Worm (Caenorhabditis elegans) whole organism, L4/young adult: Measurements from ENCODE around the gene srm-6.

Experiments used
- W03F9.2 ChIP-seq: fragments of 150-350 bp; optimal IDR thresholded peaks from 2 replicates; lab custom pipeline; 2014; ENCODE audit warnings: missing biosample characterization, missing genetic modification characterization
- him-1 ChIP-seq: sonication (generic microtip); optimal IDR thresholded peaks from 2 replicates; lab custom pipeline; 2016; ENCODE audit warnings: missing genotype, missing genetic modification reagents, missing genetic modification characterization, missing compliant biosample characterization

DNA sequence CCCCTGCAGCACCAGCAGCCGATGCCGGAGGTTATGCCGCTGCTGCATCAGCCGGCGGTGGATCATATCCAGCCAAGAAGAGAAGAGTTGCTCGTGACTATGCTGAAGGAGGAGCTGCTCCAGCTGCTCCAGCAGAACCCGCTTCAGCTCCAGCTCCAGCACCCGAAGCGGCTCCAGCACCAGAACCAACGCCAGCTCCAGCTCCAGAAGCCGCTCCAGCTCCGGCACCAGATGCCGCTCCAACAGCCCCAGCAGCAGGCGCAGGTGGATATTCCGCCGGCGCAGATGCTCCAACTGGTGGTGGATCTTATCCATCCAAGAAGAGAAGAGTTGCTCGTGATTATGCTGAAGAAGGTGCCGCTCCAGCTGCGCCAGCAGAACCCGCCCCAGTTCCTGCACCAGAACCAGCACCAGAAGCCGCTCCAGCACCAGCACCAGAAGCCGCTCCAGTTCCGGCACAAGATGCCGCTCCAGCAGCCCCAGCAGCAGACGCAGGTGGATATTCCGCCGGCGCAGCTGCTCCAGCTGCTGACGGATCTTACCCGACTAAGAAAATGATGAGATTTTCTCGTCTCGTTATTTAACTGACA, 15.9 kb upstream of the srm-6 start:
- no peak for TF ChIP-seq him-1 (tag; lab: Kevin White, UChicago)
- no peak for TF ChIP-seq W03F9.2 (tag; lab: Kevin White, UChicago)
